Worm (Caenorhabditis elegans): Measurements from ENCODE around the gene clec-86.
A peak's percentile ranks its signal among the peaks of the same experiment; 100 is the strongest.

The clec-86 gene

ce11 chrX:7170575-7171297 lies 31.1 kb downstream of the clec-86 start, which contains the start of gene bar-1:
bar-1 (minus strand) TSS chrX:7170625.
- no peak for TF ChIP-seq lir-3 (tag; optimal IDR thresholded peaks at IDR 0.05)
- no peak for TF ChIP-seq hlh-30 (tag; optimal IDR thresholded peaks at IDR 0.05; ENCODE audit: insufficient read depth)
- no peak for TF ChIP-seq ceh-28 (tag; optimal IDR thresholded peaks at IDR 0.05)
- TF ChIP-seq ama-1 (optimal IDR thresholded peaks at IDR 0.05), result no peak
- TF ChIP-seq snpc-4 (tag; optimal IDR thresholded peaks at IDR 0.05), result no peak
- TF ChIP-seq daf-16 (GFP tag; optimal IDR thresholded peaks at IDR 0.05), result no peak
- TF ChIP-seq daf-16 (tag; optimal IDR thresholded peaks at IDR 0.05), result peak; percentile 60
- no peak for TF ChIP-seq sdz-12 (GFP tag; optimal IDR thresholded peaks at IDR 0.05)
- no peak for TF ChIP-seq nhr-111 (GFP tag; optimal IDR thresholded peaks at IDR 0.05)
- TF ChIP-seq dmd-6 (GFP tag; IDR thresholded peaks at IDR 0.05), result peak; percentile 39; the same call in 1 of the 2 replicates
- TF ChIP-seq ceh-20 (GFP tag; IDR thresholded peaks at IDR 0.05), result 0 out of 2 replicates have a peak, but pooled peaks have one; percentile 20
- no peak for TF ChIP-seq unc-130 (GFP tag; optimal IDR thresholded peaks at IDR 0.05)
- TF ChIP-seq ceh-82 (tag; optimal IDR thresholded peaks at IDR 0.05), result no peak
- peak; percentile 48 for TF ChIP-seq pqm-1 (tag; optimal IDR thresholded peaks at IDR 0.05)
- no peak for TF ChIP-seq zfp-3 (GFP tag; conservative IDR thresholded peaks at IDR 0.05)
- peak; percentile 47 for TF ChIP-seq hlh-11 (tag; optimal IDR thresholded peaks at IDR 0.05)
- TF ChIP-seq madf-9 (GFP tag; conservative IDR thresholded peaks at IDR 0.05), result no peak
- TF ChIP-seq nhr-102 (tag; optimal IDR thresholded peaks at IDR 0.05), result no peak
- peak; percentile 77 for TF ChIP-seq php-3 (GFP tag; IDR thresholded peaks at IDR 0.05)
- peak; percentile 51 for TF ChIP-seq nhr-28 (tag; optimal IDR thresholded peaks at IDR 0.05)
- TF ChIP-seq mdt-29 (GFP tag; IDR thresholded peaks at IDR 0.05), result no peak
- peak; percentile 24 for TF ChIP-seq nhr-77 (tag; optimal IDR thresholded peaks at IDR 0.05)
- TF ChIP-seq unc-62 (GFP tag; optimal IDR thresholded peaks at IDR 0.05 in 1 of 2), result peak in 1 of 2 experiments; percentile 15
- TF ChIP-seq unc-62 (tag; optimal IDR thresholded peaks at IDR 0.05), result no peak

ce11 chrX:7175389-7175788 lies 35.7 kb downstream of the clec-86 start:
- TF ChIP-seq dpl-1 (GFP tag; optimal IDR thresholded peaks at IDR 0.05) (no peak), attf-4 (tag; optimal IDR thresholded peaks at IDR 0.05) (no peak), mxl-2 (GFP tag; conservative IDR thresholded peaks at IDR 0.05) (no peak), lin-29 (GFP tag; IDR thresholded peaks at IDR 0.05) (no peak), cey-2 (tag; optimal IDR thresholded peaks at IDR 0.05; ENCODE audit: borderline replicate concordance, insufficient read depth) (no peak), unc-62 (GFP tag; optimal IDR thresholded peaks at IDR 0.05 in 1 of 2) (peak in 1 of 2 experiments; percentile 47), unc-62 (tag; optimal IDR thresholded peaks at IDR 0.05) (no peak)

ce11 chrX:7176817-7177216 lies 37.1 kb downstream of the clec-86 start:
- TF ChIP-seq F44E2.7 (GFP tag; IDR thresholded peaks at IDR 0.05) (no peak), vab-7 (GFP tag; IDR thresholded peaks at IDR 0.05) (peak; percentile 46; the same call in 1 of the 2 replicates), lin-39 (tag; optimal IDR thresholded peaks at IDR 0.05) (no peak), arid-1 (GFP tag; conservative IDR thresholded peaks at IDR 0.05) (0 out of 2 replicates have a peak, but pooled peaks have one; percentile 60), ama-1 (optimal IDR thresholded peaks at IDR 0.05) (no peak), aha-1 (tag) (peak; percentile 87), zfp-3 (GFP tag; conservative IDR thresholded peaks at IDR 0.05) (0 out of 2 replicates have a peak, but pooled peaks have one; percentile 52), nhr-10 (tag; optimal IDR thresholded peaks at IDR 0.05) (no peak), dve-1 (tag; optimal IDR thresholded peaks at IDR 0.05; ENCODE audit: insufficient read depth) (peak; percentile 29), daf-16 (GFP tag; optimal IDR thresholded peaks at IDR 0.05) (peak in 1 of 2 experiments; percentile 69), daf-16 (tag; optimal IDR thresholded peaks at IDR 0.05) (peak; percentile 84), tra-1 (GFP tag; IDR thresholded peaks at IDR 0.05) (0 out of 2 replicates have a peak, but pooled peaks have one; percentile 67), mxl-3 (GFP tag; optimal IDR thresholded peaks at IDR 0.05) (no peak), ceh-20 (GFP tag; IDR thresholded peaks at IDR 0.05) (0 out of 2 replicates have a peak, but pooled peaks have one; percentile 22), Y48G9A.11 (GFP tag; IDR thresholded peaks at IDR 0.05) (peak; percentile 60), lin-1 (GFP tag; IDR thresholded peaks at IDR 0.05) (peak; percentile 21; the same call in 1 of the 2 replicates), nhr-6 (tag; optimal IDR thresholded peaks at IDR 0.05) (no peak), mes-2 (tag; optimal IDR thresholded peaks at IDR 0.05; ENCODE audit: poor library complexity, severe bottlenecking) (peak; percentile 60), nhr-41 (GFP tag; IDR thresholded peaks at IDR 0.05) (no peak), hlh-30 (tag; optimal IDR thresholded peaks at IDR 0.05; ENCODE audit: insufficient read depth) (peak; percentile 15), pha-4 (GFP tag; IDR thresholded peaks at IDR 0.05) (peak; percentile 51; the same call in 1 of the 2 replicates), pha-4 (tag; optimal IDR thresholded peaks at IDR 0.05) (no peak), nhr-48 (tag; optimal IDR thresholded peaks at IDR 0.05) (no peak)

Measured in whole organism, L4 larva.